Fruit fly (Drosophila melanogaster) whole organism, embryonic: ENCODE measurements around the gene CG34269.

Experiments used
- Adf1 ChIP-seq: fragments of 200-800 bp; sonication (Bioruptor generic); IDR thresholded peaks from 2 replicates; pipeline ENCODE4 v1.3.6; 2022; ENCODE audit warnings: missing biosample characterization, missing genetic modification characterization
- Asciz ChIP-seq: fragments of 200-800 bp; sonication (Bioruptor generic); optimal IDR thresholded peaks from 2 replicates; lab custom pipeline; 2017; ENCODE audit warnings: missing biosample characterization, mild to moderate bottlenecking, missing genetic modification characterization, missing genetic modification reagents
- Atf3 ChIP-seq: fragments of 200-800 bp; sonication (Bioruptor generic); optimal IDR thresholded peaks from 3 replicates; lab custom pipeline; 2016; ENCODE audit warnings: missing biosample characterization, missing genetic modification characterization
- CG10267 ChIP-seq: fragments of 200-800 bp; sonication (Bioruptor generic); optimal IDR thresholded peaks from 2 replicates; lab custom pipeline; 2018; ENCODE audit warnings: missing biosample characterization, mild to moderate bottlenecking, missing genetic modification characterization, moderate library complexity
- CG10274 ChIP-seq: fragments of 200-800 bp; sonication (Bioruptor generic); optimal IDR thresholded peaks from 3 replicates; lab custom pipeline; 2017; ENCODE audit warnings: missing biosample characterization, mild to moderate bottlenecking, missing genetic modification characterization
- CG10431 ChIP-seq: fragments of 200-800 bp; sonication (Bioruptor generic); optimal IDR thresholded peaks from 3 replicates; lab custom pipeline; 2018; ENCODE audit warnings: missing biosample characterization, mild to moderate bottlenecking, missing genetic modification characterization
- CG10654 ChIP-seq: fragments of 200-800 bp; sonication (Bioruptor generic); optimal IDR thresholded peaks from 2 replicates; lab custom pipeline; 2016; ENCODE audit warnings: missing biosample characterization, missing genetic modification characterization
- CG10979 ChIP-seq: fragments of 200-800 bp; sonication (Bioruptor generic); optimal IDR thresholded peaks from 2 replicates; lab custom pipeline; 2018; ENCODE audit warnings: missing biosample characterization, mild to moderate bottlenecking, missing genetic modification characterization, moderate library complexity
- CG12659 ChIP-seq: fragments of 200-800 bp; sonication (Bioruptor generic); optimal IDR thresholded peaks from 3 replicates; lab custom pipeline; 2017; ENCODE audit warnings: mild to moderate bottlenecking, missing biosample characterization, missing genetic modification reagents, missing genetic modification characterization
- CG2129 ChIP-seq: fragments of 200-800 bp; sonication (Bioruptor generic); IDR thresholded peaks from 2 replicates; pipeline ENCODE4 v1.3.6; 2022; ENCODE audit warnings: missing biosample characterization, missing genetic modification characterization; ENCODE audit not compliant: partially characterized antibody
- CG3065 ChIP-seq: fragments of 200-800 bp; sonication (Bioruptor generic); optimal IDR thresholded peaks from 2 replicates; lab custom pipeline; 2016; ENCODE audit warnings: missing biosample characterization, missing genetic modification characterization
- CG4424 ChIP-seq: fragments of 200-800 bp; sonication (Bioruptor generic); optimal IDR thresholded peaks from 3 replicates; lab custom pipeline; 2016; ENCODE audit warnings: missing biosample characterization, missing genetic modification characterization
- CG6689 ChIP-seq: fragments of 200-800 bp; sonication (Bioruptor generic); IDR thresholded peaks from 2 replicates; pipeline ENCODE4 v1.3.6; 2022; ENCODE audit warnings: missing biosample characterization, missing genetic modification characterization
- CG7372 ChIP-seq: fragments of 200-800 bp; sonication (Bioruptor generic); IDR thresholded peaks from 2 replicates; pipeline ENCODE4 v1.3.6; 2022; ENCODE audit warnings: missing biosample characterization, missing genetic modification characterization
- CG7786 ChIP-seq: fragments of 200-800 bp; sonication (Bioruptor generic); optimal IDR thresholded peaks from 2 replicates; lab custom pipeline; 2016; ENCODE audit warnings: missing biosample characterization, missing genetic modification characterization
- CG7987 ChIP-seq: fragments of 200-800 bp; sonication (Bioruptor generic); optimal IDR thresholded peaks from 2 replicates; lab custom pipeline; 2018; ENCODE audit warnings: missing biosample characterization, mild to moderate bottlenecking, missing genetic modification characterization, moderate library complexity
- CG8290 ChIP-seq, 3 experiments: fragments of 200-800 bp; sonication (Bioruptor generic); optimal IDR thresholded peaks; 2 replicates each; lab custom pipeline; 2016 to 2019; ENCODE audit warnings: missing biosample characterization in 3 of 3, missing genetic modification characterization in 3 of 3, mild to moderate bottlenecking in 2 of 3, moderate library complexity in 1 of 3
- D ChIP-seq, 2 experiments: fragments of 200-800 bp in 1 of 2; fragments of >200 bp in 1 of 2; sonication (Bioruptor generic) in 1 of 2; optimal IDR thresholded peaks; 2 replicates in 1 of 2; 3 replicates in 1 of 2; lab custom pipeline; 2017; ENCODE audit warnings: mild to moderate bottlenecking in 1 of 2, missing biosample characterization in 1 of 2, missing genetic modification characterization in 1 of 2, missing genetic modification reagents in 1 of 2
- Deaf1 ChIP-seq: fragments of 200-800 bp; optimal IDR thresholded peaks from 3 replicates; lab custom pipeline; 2019; ENCODE audit warnings: missing biosample characterization, mild to moderate bottlenecking, missing genetic modification characterization, moderate library complexity
- Ets97D ChIP-seq: fragments of 200-800 bp; sonication (Bioruptor generic); optimal IDR thresholded peaks from 3 replicates; lab custom pipeline; 2016; ENCODE audit warnings: missing biosample characterization, missing genetic modification characterization
- Fer3 ChIP-seq: fragments of 200-800 bp; sonication (Bioruptor generic); optimal IDR thresholded peaks from 2 replicates; lab custom pipeline; 2018; ENCODE audit warnings: missing biosample characterization, mild to moderate bottlenecking, missing genetic modification characterization, moderate library complexity
- HmgZ ChIP-seq: fragments of 200-800 bp; sonication (Bioruptor generic); optimal IDR thresholded peaks from 2 replicates; lab custom pipeline; 2018; ENCODE audit warnings: missing biosample characterization, mild to moderate bottlenecking, missing genetic modification characterization
- Hsf ChIP-seq: fragments of 200-800 bp; sonication (Bioruptor generic); optimal IDR thresholded peaks from 3 replicates; lab custom pipeline; 2016; ENCODE audit warnings: missing biosample characterization, missing genetic modification characterization
- Kr ChIP-seq: fragments of 200-800 bp; sonication (Bioruptor generic); optimal IDR thresholded peaks from 2 replicates; lab custom pipeline; 2017; ENCODE audit warnings: missing biosample characterization, mild to moderate bottlenecking, missing genetic modification characterization
- Lhr ChIP-seq: fragments of 200-800 bp; sonication (Bioruptor generic); optimal IDR thresholded peaks from 3 replicates; lab custom pipeline; 2017; ENCODE audit warnings: mild to moderate bottlenecking, missing biosample characterization, missing genetic modification reagents, missing genetic modification characterization
- Mad ChIP-seq: fragments of 200-800 bp; sonication (Bioruptor generic); optimal IDR thresholded peaks from 2 replicates; lab custom pipeline; 2016; ENCODE audit warnings: missing biosample characterization, missing genetic modification characterization
- Oli ChIP-seq: fragments of 200-800 bp; sonication (Bioruptor generic); optimal IDR thresholded peaks from 2 replicates; lab custom pipeline; 2018; ENCODE audit warnings: missing biosample characterization, mild to moderate bottlenecking, missing genetic modification characterization, moderate library complexity
- Side ChIP-seq: fragments of 200-800 bp; sonication (Bioruptor generic); optimal IDR thresholded peaks from 2 replicates; lab custom pipeline; 2016; ENCODE audit warnings: missing biosample characterization, missing genetic modification characterization
- Sox100B ChIP-seq: fragments of 200-800 bp; sonication (Bioruptor generic); optimal IDR thresholded peaks from 3 replicates; lab custom pipeline; 2018; ENCODE audit warnings: missing biosample characterization, mild to moderate bottlenecking, missing genetic modification characterization
- Sox102F ChIP-seq: fragments of 200-800 bp; sonication (Bioruptor generic); optimal IDR thresholded peaks from 2 replicates; lab custom pipeline; 2018; ENCODE audit warnings: missing biosample characterization, mild to moderate bottlenecking, missing genetic modification characterization, moderate library complexity
- Ssrp ChIP-seq: fragments of 200-800 bp; sonication (Bioruptor generic); optimal IDR thresholded peaks from 2 replicates; lab custom pipeline; 2018; ENCODE audit warnings: missing biosample characterization, mild to moderate bottlenecking, missing genetic modification characterization, moderate library complexity
- Usf ChIP-seq: fragments of 200-800 bp; sonication (Bioruptor generic); optimal IDR thresholded peaks from 2 replicates; lab custom pipeline; 2017; ENCODE audit warnings: missing genotype, missing biosample characterization, missing genetic modification characterization
- bcd ChIP-seq: fragments of 200-800 bp; sonication (Bioruptor generic); optimal IDR thresholded peaks from 2 replicates; lab custom pipeline; 2017; ENCODE audit warnings: missing biosample characterization, mild to moderate bottlenecking, missing genetic modification characterization
- br ChIP-seq: fragments of >200 bp; optimal IDR thresholded peaks from 2 replicates; lab custom pipeline; 2017
- chif ChIP-seq, 2 experiments: fragments of 200-800 bp; sonication (Bioruptor generic); optimal IDR thresholded peaks; 3 replicates each; lab custom pipeline; 2016; ENCODE audit warnings: missing biosample characterization in 2 of 2, missing genetic modification characterization in 2 of 2
- gfzf ChIP-seq: fragments of 200-800 bp; sonication (Bioruptor generic); optimal IDR thresholded peaks from 2 replicates; lab custom pipeline; 2016; ENCODE audit warnings: missing biosample characterization, mild to moderate bottlenecking, missing genetic modification characterization, moderate library complexity
- gt ChIP-seq: fragments of 200-800 bp; sonication (Bioruptor generic); IDR thresholded peaks from 2 replicates; pipeline ENCODE4 v1.3.6; 2022; ENCODE audit warnings: missing biosample characterization, missing genetic modification characterization
- ind ChIP-seq: fragments of 200-800 bp; sonication (Bioruptor generic); optimal IDR thresholded peaks from 3 replicates; lab custom pipeline; 2016; ENCODE audit warnings: missing biosample characterization, missing genetic modification characterization
- insv ChIP-seq, 2 experiments: fragments of 200-800 bp; sonication (Bioruptor generic); optimal IDR thresholded peaks; 3 replicates each; lab custom pipeline; 2016 to 2018; ENCODE audit warnings: missing biosample characterization in 2 of 2, missing genetic modification characterization in 2 of 2
- jumu ChIP-seq: fragments of 200-800 bp; sonication (Bioruptor generic); optimal IDR thresholded peaks from 3 replicates; lab custom pipeline; 2016; ENCODE audit warnings: missing biosample characterization, missing genetic modification characterization
- nom ChIP-seq: fragments of 200-800 bp; sonication (Bioruptor generic); optimal IDR thresholded peaks from 2 replicates; lab custom pipeline; 2017; ENCODE audit warnings: missing biosample characterization, missing genetic modification characterization, mild to moderate bottlenecking, moderate library complexity, missing genetic modification reagents
- odd ChIP-seq: fragments of 200-800 bp; sonication (Bioruptor generic); optimal IDR thresholded peaks from 2 replicates; lab custom pipeline; 2017; ENCODE audit warnings: missing biosample characterization, mild to moderate bottlenecking, missing genetic modification characterization
- otp ChIP-seq: fragments of 200-800 bp; sonication (Bioruptor generic); IDR thresholded peaks from 3 replicates; pipeline ENCODE4, ENCODE4 v1.3.6; 2022; ENCODE audit warnings: missing biosample characterization, missing genetic modification characterization
- pfk ChIP-seq: fragments of 200-800 bp; sonication (Bioruptor generic); optimal IDR thresholded peaks from 2 replicates; lab custom pipeline; 2018; ENCODE audit warnings: missing biosample characterization, mild to moderate bottlenecking, missing genetic modification characterization, moderate library complexity
- ranshi ChIP-seq: fragments of 200-800 bp; sonication (Bioruptor generic); IDR thresholded peaks from 2 replicates; pipeline ENCODE4 v1.3.6; 2022; ENCODE audit warnings: missing biosample characterization, missing genetic modification characterization
- salm ChIP-seq: fragments of 200-800 bp; sonication (Bioruptor generic); optimal IDR thresholded peaks from 2 replicates; lab custom pipeline; 2018; ENCODE audit warnings: missing biosample characterization, mild to moderate bottlenecking, missing genetic modification characterization
- sima ChIP-seq: fragments of 200-800 bp; sonication (Bioruptor generic); optimal IDR thresholded peaks from 2 replicates; lab custom pipeline; 2016; ENCODE audit warnings: missing biosample characterization, missing genetic modification characterization
- ssp ChIP-seq: fragments of 200-800 bp; sonication (Bioruptor generic); IDR thresholded peaks from 2 replicates; pipeline ENCODE4 v1.3.6; 2022; ENCODE audit warnings: missing biosample characterization, missing genetic modification characterization
- usp ChIP-seq: fragments of >200 bp; optimal IDR thresholded peaks from 2 replicates; lab custom pipeline; 2017; ENCODE audit warnings: missing biosample characterization, missing genetic modification characterization
- vvl ChIP-seq: fragments of 200-800 bp; sonication (Bioruptor generic); IDR thresholded peaks from 2 replicates; pipeline ENCODE4 v1.3.6; 2022; ENCODE audit warnings: missing biosample characterization, missing genetic modification characterization

The CG34269 gene

dm6 chr3L:552950-553349 lies 24.8 kb downstream of the CG34269 start (continued):
- TF ChIP-seq odd (peak; percentile 63), CG10654 (peak; percentile 51), CG10431 (GFP tag; lab: Kevin White, UChicago) (no peak), ssp (GFP tag; lab: Robert Waterston, UW) (peak; percentile 14; the same call in 1 of the 2 replicates), CG2129 (GFP tag; lab: Robert Waterston, UW) (no peak), CG10979 (tag; lab: Kevin White, UChicago) (peak; percentile 50), otp (GFP tag; lab: Robert Waterston, UW) (peak; percentile 79), br (lab: Kevin White, UChicago) (no peak), CG4424 (GFP tag; lab: Kevin White, UChicago) (peak; percentile 70), chif (GFP tag; optimal IDR thresholded peaks at IDR 0.05; lab: Kevin White, UChicago) (peak; percentile 54 to 70), CG12659 (peak; percentile 74), CG10274 (GFP tag; lab: Kevin White, UChicago) (peak; percentile 45), insv (GFP tag; optimal IDR thresholded peaks at IDR 0.05; lab: Kevin White, UChicago) (peak in 1 of 2 experiments; percentile 16), nom (GFP tag; lab: Kevin White, UChicago) (peak; percentile 93), ranshi (GFP tag; lab: Robert Waterston, UW) (peak; percentile 81), vvl (GFP tag; lab: Robert Waterston, UW) (peak; percentile 88), Lhr (GFP tag; lab: Kevin White, UChicago) (no peak), CG10267 (tag; lab: Kevin White, UChicago) (peak; percentile 46), usp (GFP tag; lab: Kevin White, UChicago) (no peak), CG3065 (GFP tag; lab: Kevin White, UChicago) (no peak), sima (no peak), CG8290 (GFP tag; optimal IDR thresholded peaks at IDR 0.05; lab: Kevin White, UChicago) (no peak), CG8290 (tag; optimal IDR thresholded peaks at IDR 0.05; lab: Kevin White, UChicago) (peak in 1 of 2 experiments; percentile 96), gt (GFP tag; lab: Robert Waterston, UW) (0 out of 2 replicates have a peak, but pooled peaks have one; percentile 29), Sox102F (GFP tag; lab: Kevin White, UChicago) (peak; percentile 74), Adf1 (GFP tag; lab: Robert Waterston, UW) (0 out of 2 replicates have a peak, but pooled peaks have one; percentile 8), Kr (GFP tag; lab: Kevin White, UChicago) (no peak), Fer3 (tag; lab: Kevin White, UChicago) (peak; percentile 71), Asciz (peak; percentile 55), jumu (GFP tag; lab: Kevin White, UChicago) (peak; percentile 54), CG7372 (GFP tag; lab: Robert Waterston, UW) (peak; percentile 45; the same call in 1 of the 2 replicates), Side (GFP tag; lab: Kevin White, UChicago) (peak; percentile 62), Ssrp (tag; lab: Kevin White, UChicago) (peak; percentile 48), Mad (peak; percentile 57), Atf3 (GFP tag; lab: Kevin White, UChicago) (peak; percentile 56), Sox100B (peak; percentile 51), Ets97D (GFP tag; lab: Kevin White, UChicago) (no peak), CG6689 (peak; percentile 75), Hsf (GFP tag; lab: Kevin White, UChicago) (peak; percentile 55), D (optimal IDR thresholded peaks at IDR 0.05; lab: Kevin White, UChicago) (no peak), D (GFP tag; optimal IDR thresholded peaks at IDR 0.05; lab: Kevin White, UChicago) (peak; percentile 56), ind (GFP tag; lab: Kevin White, UChicago) (peak; percentile 81), salm (tag; lab: Kevin White, UChicago) (peak; percentile 61), Usf (GFP tag; lab: Kevin White, UChicago) (peak; percentile 38), CG7786 (GFP tag; lab: Kevin White, UChicago) (peak; percentile 52), CG7987 (GFP tag; lab: Kevin White, UChicago) (peak; percentile 24), gfzf (GFP tag; lab: Kevin White, UChicago) (no peak), Deaf1 (tag; lab: Kevin White, UChicago) (peak; percentile 15), HmgZ (tag; lab: Kevin White, UChicago) (peak; percentile 51), bcd (GFP tag; lab: Kevin White, UChicago) (peak; percentile 72), pfk (no peak), Oli (tag; lab: Kevin White, UChicago) (peak; percentile 82)
